Worm (Caenorhabditis elegans) whole organism, young adult: Measurements from ENCODE around the gene nhr-182.

Experiments
- F23B12.7 ChIP-seq: sonication (generic microtip); optimal IDR thresholded peaks from 2 replicates; lab custom pipeline; 2017; ENCODE audit warnings: missing genetic modification characterization, mild to moderate bottlenecking, missing compliant biosample characterization, antibody characterized with exemption, moderate library complexity; ENCODE audit not compliant: insufficient read depth
- attf-3 ChIP-seq: fragments of 200-800 bp; sonication (Bioruptor generic); conservative IDR thresholded peaks from 2 replicates; pipeline ENCODE4 v1.3.6; 2022; ENCODE audit warnings: missing genetic modification reagents, missing genetic modification characterization, missing compliant biosample characterization
- him-1 ChIP-seq: sonication (generic microtip); optimal IDR thresholded peaks from 2 replicates; lab custom pipeline; 2016; ENCODE audit warnings: missing genotype, missing genetic modification reagents, missing genetic modification characterization, missing compliant biosample characterization
- hmg-1.2 ChIP-seq: fragments of 200-800 bp; sonication (Bioruptor generic); IDR thresholded peaks from 2 replicates; pipeline ENCODE4 v1.3.6; 2022; ENCODE audit warnings: missing genetic modification reagents, missing genetic modification characterization, missing compliant biosample characterization
- lin-26 ChIP-seq: fragments of 200-800 bp; sonication (Bioruptor generic); IDR thresholded peaks from 2 replicates; pipeline ENCODE4 v1.3.6; 2022; ENCODE audit warnings: missing genetic modification reagents, missing genetic modification characterization, missing compliant biosample characterization
- nfya-2 ChIP-seq: fragments of 200-800 bp; sonication (Bioruptor generic); IDR thresholded peaks from 2 replicates; pipeline ENCODE4 v1.3.6; 2022; ENCODE audit warnings: missing genetic modification reagents, missing genetic modification characterization, missing compliant biosample characterization
- sea-2 ChIP-seq: fragments of 200-800 bp; sonication (Bioruptor generic); IDR thresholded peaks from 2 replicates; pipeline ENCODE4 v1.3.6; 2022; ENCODE audit warnings: missing genetic modification characterization, missing compliant biosample characterization
- unc-62 ChIP-seq: fragments of 150-350 bp; optimal IDR thresholded peaks from 2 replicates; lab custom pipeline; 2014; ENCODE audit warnings: missing biosample characterization, missing genetic modification reagents, missing genetic modification characterization
- zfh-2 ChIP-seq: fragments of 200-800 bp; sonication (Bioruptor generic); conservative IDR thresholded peaks from 2 replicates; pipeline ENCODE4 v1.3.6; 2022; ENCODE audit warnings: missing genetic modification reagents, missing genetic modification characterization, missing compliant biosample characterization
- ztf-28 ChIP-seq: fragments of 200-800 bp; sonication (Bioruptor generic); IDR thresholded peaks from 2 replicates; pipeline ENCODE4 v1.3.6; 2022; ENCODE audit warnings: missing genetic modification reagents, missing genetic modification characterization, missing compliant biosample characterization

- TF ChIP-seq nfya-2 (GFP tag; lab: Robert Waterston, UW) (no peak), F23B12.7 (tag; lab: Kevin White, UChicago) (no peak), lin-26 (GFP tag; lab: Robert Waterston, UW) (no peak), sea-2 (no peak), unc-62 (GFP tag; lab: Kevin White, UChicago) (no peak), zfh-2 (GFP tag; lab: Robert Waterston, UW) (no peak), hmg-1.2 (GFP tag; lab: Robert Waterston, UW) (no peak), attf-3 (no peak), ztf-28 (no peak), him-1 (no peak)
These were observed 44.4 kb downstream of the nhr-182 start, which contains the start of gene nstp-8 for ce11 chrV:2215352-2215751.
